Worm (Caenorhabditis elegans): Measurements from ENCODE around the gene F14H8.8.

Gene F14H8.8

DNA sequence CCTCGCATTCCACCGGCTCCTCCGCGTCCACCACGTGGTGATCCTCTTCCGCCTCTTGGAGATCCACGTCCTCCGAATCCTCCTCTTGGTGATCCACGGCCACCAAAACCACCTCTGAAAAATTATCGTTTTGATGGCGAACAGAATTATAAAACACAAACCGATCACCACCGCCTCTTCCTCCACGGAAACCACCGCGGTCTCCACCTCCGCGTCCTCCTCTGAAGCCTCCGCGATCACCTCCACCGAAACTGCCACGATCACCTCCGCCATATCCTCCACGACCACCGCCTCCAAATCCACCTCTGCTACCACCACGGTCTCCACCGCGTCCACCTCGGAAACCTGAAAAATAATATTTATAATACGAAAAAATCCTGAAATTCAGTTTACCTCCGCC, 27.7 kb upstream of the F14H8.8 start:
- TF ChIP-seq drap-1 (GFP tag; optimal IDR thresholded peaks at IDR 0.05), result peak; percentile 6
- TF ChIP-seq bed-3 (GFP tag; optimal IDR thresholded peaks at IDR 0.05), result no peak

DNA sequence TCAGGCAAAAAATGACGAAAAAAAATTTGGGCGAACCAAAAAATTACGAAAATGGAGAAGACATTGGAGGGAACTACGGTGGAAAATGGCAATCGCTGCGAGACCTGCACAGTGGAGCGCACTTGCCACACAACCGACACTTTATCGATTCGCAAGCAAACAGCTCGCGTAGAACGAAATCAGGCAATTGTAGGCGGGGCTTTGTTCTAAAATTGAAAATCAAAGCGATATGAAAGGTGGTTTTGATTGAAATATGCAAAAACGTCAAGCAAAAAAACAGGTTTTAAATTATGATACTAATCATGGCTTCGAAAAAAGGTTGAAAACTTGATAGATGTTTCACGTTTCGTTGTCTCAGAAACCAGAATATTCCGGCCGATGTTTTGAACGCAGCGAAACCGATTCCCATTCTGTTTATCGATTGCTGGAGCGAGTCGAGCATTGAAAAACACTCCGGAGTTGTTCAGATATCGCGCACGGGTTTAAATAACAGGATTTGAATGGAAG, 27.0 kb upstream of the F14H8.8 start, which contains the start of the genes fib-1 and mut-15:
Gene fib-1, minus strand, starts transcription at position 40 of the 507 bp plus-strand sequence.
Gene mut-15, plus strand, starts transcription at position 360 of the 507 bp plus-strand sequence.
- no peak for TF ChIP-seq unc-39 (tag; optimal IDR thresholded peaks at IDR 0.05)
- peak; percentile 95 for TF ChIP-seq lsy-2 (tag; optimal IDR thresholded peaks at IDR 0.05)
- no peak for TF ChIP-seq hlh-1 (tag; optimal IDR thresholded peaks at IDR 0.05)
- TF ChIP-seq ceh-39 (tag; optimal IDR thresholded peaks at IDR 0.05), result peak; percentile 96
- TF ChIP-seq sptf-1 (tag; optimal IDR thresholded peaks at IDR 0.05), result peak; percentile 86
- no peak for TF ChIP-seq flh-1 (GFP tag; optimal IDR thresholded peaks at IDR 0.05)
- TF ChIP-seq sem-2 (GFP tag; optimal IDR thresholded peaks at IDR 0.05), result no peak
- peak; percentile 93 for TF ChIP-seq lin-13 (tag; optimal IDR thresholded peaks at IDR 0.05)
- TF ChIP-seq zip-8 (tag; optimal IDR thresholded peaks at IDR 0.05), result no peak
- peak; percentile 37 for TF ChIP-seq nhr-2 (tag; optimal IDR thresholded peaks at IDR 0.05)
- TF ChIP-seq nhr-12 (tag; optimal IDR thresholded peaks at IDR 0.05), result no peak
- no peak for TF ChIP-seq elt-1 (tag; optimal IDR thresholded peaks at IDR 0.05; ENCODE audit: borderline replicate concordance, insufficient read depth)
- TF ChIP-seq drap-1 (GFP tag; optimal IDR thresholded peaks at IDR 0.05), result peak; percentile 92
- TF ChIP-seq unc-62 (GFP tag; optimal IDR thresholded peaks at IDR 0.05), result peak; percentile 4
- no peak for TF ChIP-seq mab-5 (tag; optimal IDR thresholded peaks at IDR 0.05)
- peak; percentile 40 for TF ChIP-seq cnd-1 (tag; optimal IDR thresholded peaks at IDR 0.05)
- peak; percentile 94 for TF ChIP-seq unc-120 (tag; optimal IDR thresholded peaks at IDR 0.05; ENCODE audit: poor library complexity, severe bottlenecking)
- TF ChIP-seq ztf-11 (tag; optimal IDR thresholded peaks at IDR 0.05), result no peak
- TF ChIP-seq M03D4.4 (tag; optimal IDR thresholded peaks at IDR 0.05), result no peak
- peak; percentile 21 for TF ChIP-seq tbx-8 (GFP tag; optimal IDR thresholded peaks at IDR 0.05)
- TF ChIP-seq snpc-4 (tag; optimal IDR thresholded peaks at IDR 0.05), result no peak
- TF ChIP-seq elt-3 (tag; optimal IDR thresholded peaks at IDR 0.05), result peak; percentile 11
- TF ChIP-seq bed-3 (GFP tag; optimal IDR thresholded peaks at IDR 0.05), result peak; percentile 32
- TF ChIP-seq lin-32 (GFP tag; optimal IDR thresholded peaks at IDR 0.05), result no peak
- TF ChIP-seq pha-4 (tag; optimal IDR thresholded peaks at IDR 0.05), result peak; percentile 83
- peak; percentile 93 for TF ChIP-seq nhr-237 (tag; optimal IDR thresholded peaks at IDR 0.05)
- TF ChIP-seq nhr-28 (tag; optimal IDR thresholded peaks at IDR 0.05), result peak; percentile 9
- TF ChIP-seq ceh-43 (GFP tag; optimal IDR thresholded peaks at IDR 0.05), result no peak
- TF ChIP-seq mep-1 (tag; optimal IDR thresholded peaks at IDR 0.05), result peak; percentile 95
- TF ChIP-seq mls-2 (tag; optimal IDR thresholded peaks at IDR 0.05), result peak; percentile 80
- TF ChIP-seq nhr-76 (tag; optimal IDR thresholded peaks at IDR 0.05), result no peak
- peak; percentile 51 for TF ChIP-seq ceh-83 (GFP tag; optimal IDR thresholded peaks at IDR 0.05)
- TF ChIP-seq blmp-1 (tag; optimal IDR thresholded peaks at IDR 0.05), result no peak
- TF ChIP-seq ces-1 (GFP tag; optimal IDR thresholded peaks at IDR 0.05), result no peak
- TF ChIP-seq ham-2 (GFP tag; optimal IDR thresholded peaks at IDR 0.05), result peak; percentile 15

DNA sequence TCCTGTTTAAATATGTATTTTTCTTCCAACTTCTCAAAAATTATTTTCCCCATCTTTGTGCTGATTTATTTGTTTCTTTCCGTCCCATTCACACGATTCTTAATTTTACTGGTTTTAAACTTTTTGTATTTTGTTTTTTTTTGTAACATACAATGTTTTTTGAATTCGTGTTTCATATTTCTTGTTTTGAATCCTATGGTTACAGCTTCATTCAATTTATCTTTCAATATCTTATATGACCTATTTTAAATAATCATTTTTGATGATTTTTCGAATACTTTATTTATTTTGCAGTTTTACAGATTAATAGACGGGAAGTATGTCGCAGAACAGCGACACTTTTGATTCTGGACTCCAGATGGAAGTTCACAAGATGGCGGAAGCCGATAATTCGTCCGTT, 24.5 kb upstream of the F14H8.8 start, which contains the start of gene hrde-2:
Gene hrde-2, plus strand, starts transcription at position 301 of the 400 bp plus-strand sequence.
- TF ChIP-seq ces-1 (GFP tag; optimal IDR thresholded peaks at IDR 0.05), result no peak
- no peak for TF ChIP-seq lin-13 (tag; optimal IDR thresholded peaks at IDR 0.05)
- TF ChIP-seq nhr-28 (tag; optimal IDR thresholded peaks at IDR 0.05), result no peak
- no peak for TF ChIP-seq flh-1 (GFP tag; optimal IDR thresholded peaks at IDR 0.05)
- no peak for TF ChIP-seq unc-39 (tag; optimal IDR thresholded peaks at IDR 0.05)
- no peak for TF ChIP-seq lsy-2 (tag; optimal IDR thresholded peaks at IDR 0.05)
- TF ChIP-seq zip-8 (tag; optimal IDR thresholded peaks at IDR 0.05), result no peak
- TF ChIP-seq elt-1 (tag; optimal IDR thresholded peaks at IDR 0.05; ENCODE audit: borderline replicate concordance, insufficient read depth), result no peak
- no peak for TF ChIP-seq ceh-83 (GFP tag; optimal IDR thresholded peaks at IDR 0.05)
- no peak for TF ChIP-seq ham-2 (GFP tag; optimal IDR thresholded peaks at IDR 0.05)
- no peak for TF ChIP-seq elt-3 (tag; optimal IDR thresholded peaks at IDR 0.05)
- no peak for TF ChIP-seq unc-120 (tag; optimal IDR thresholded peaks at IDR 0.05; ENCODE audit: poor library complexity, severe bottlenecking)
- TF ChIP-seq nhr-12 (tag; optimal IDR thresholded peaks at IDR 0.05), result no peak
- TF ChIP-seq nhr-237 (tag; optimal IDR thresholded peaks at IDR 0.05), result no peak
- TF ChIP-seq nhr-76 (tag; optimal IDR thresholded peaks at IDR 0.05), result no peak
- no peak for TF ChIP-seq sptf-1 (tag; optimal IDR thresholded peaks at IDR 0.05)
- TF ChIP-seq ztf-11 (tag; optimal IDR thresholded peaks at IDR 0.05), result no peak
- no peak for TF ChIP-seq blmp-1 (tag; optimal IDR thresholded peaks at IDR 0.05)

All from whole organism, mixed stage, embryonic.